Worm (Caenorhabditis elegans): ENCODE results near the gene R05F9.9.

DNA sequence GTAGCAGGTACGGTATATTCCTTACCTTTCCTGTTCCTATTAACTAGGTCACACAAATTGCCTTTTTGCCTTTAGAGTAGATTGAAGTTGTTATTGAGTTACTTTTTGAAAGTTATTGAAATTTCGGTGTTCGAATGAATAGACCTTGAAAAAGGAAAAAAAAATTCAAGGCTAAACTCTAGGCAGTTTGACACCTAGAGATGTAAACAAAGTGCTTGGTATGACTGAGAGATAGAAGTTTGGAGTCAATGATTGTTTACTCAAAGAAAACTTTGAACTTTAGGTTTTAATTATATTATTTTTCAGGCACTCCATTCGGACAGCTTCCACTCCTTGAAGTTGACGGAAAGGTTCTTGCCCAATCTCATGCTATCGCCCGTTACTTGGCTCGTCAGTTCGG lies 19.4 kb downstream of the R05F9.9 start:
- TF ChIP-seq lin-13 (GFP tag; optimal IDR thresholded peaks at IDR 0.05) = no peak
- no peak for TF ChIP-seq nhr-12 (tag; optimal IDR thresholded peaks at IDR 0.05)
- TF ChIP-seq mep-1 (tag; optimal IDR thresholded peaks at IDR 0.05) = no peak
- TF ChIP-seq lin-39 (tag; optimal IDR thresholded peaks at IDR 0.05) = no peak
- TF ChIP-seq nhr-11 (tag; optimal IDR thresholded peaks at IDR 0.05) = no peak
- no peak for TF ChIP-seq elt-3 (tag; optimal IDR thresholded peaks at IDR 0.05)
- TF ChIP-seq fkh-10 (GFP tag; optimal IDR thresholded peaks at IDR 0.05) = no peak
- no peak for TF ChIP-seq unc-130 (tag; optimal IDR thresholded peaks at IDR 0.05)
- no peak for TF ChIP-seq fos-1 (tag; optimal IDR thresholded peaks at IDR 0.05)
- no peak for TF ChIP-seq sox-4 (tag; optimal IDR thresholded peaks at IDR 0.05)
- TF ChIP-seq alr-1 (tag; optimal IDR thresholded peaks at IDR 0.05; ENCODE audit: borderline replicate concordance) = no peak
- no peak for TF ChIP-seq zag-1 (tag; optimal IDR thresholded peaks at IDR 0.05)

Measured in whole organism, L1 larva.